Worm (Caenorhabditis elegans) whole organism, late embryonic: ENCODE results near the gene F58H7.5.

Experiments used
- C08G9.2 ChIP-seq: sonication (generic microtip); optimal IDR thresholded peaks from 2 replicates; lab custom pipeline; 2016; ENCODE audit warnings: mild to moderate bottlenecking, missing genetic modification characterization, moderate library complexity, missing compliant biosample characterization
- ahr-1 ChIP-seq: sonication (generic microtip); optimal IDR thresholded peaks from 2 replicates; lab custom pipeline; 2016; ENCODE audit warnings: missing genetic modification characterization, missing compliant biosample characterization
- ama-1 ChIP-seq: fragments of 150-350 bp; optimal IDR thresholded peaks from 2 replicates; lab custom pipeline; 2014
- ceh-6 ChIP-seq: fragments of 200-800 bp; sonication (Bioruptor generic); optimal IDR thresholded peaks from 2 replicates; lab custom pipeline; 2018; ENCODE audit warnings: mild to moderate bottlenecking, missing genetic modification characterization, missing compliant biosample characterization
- che-1 ChIP-seq: sonication (generic microtip); optimal IDR thresholded peaks from 2 replicates; lab custom pipeline; 2016; ENCODE audit warnings: mild to moderate bottlenecking, missing genetic modification characterization, missing compliant biosample characterization
- dve-1 ChIP-seq: sonication (generic microtip); optimal IDR thresholded peaks from 2 replicates; lab custom pipeline; 2017; ENCODE audit warnings: antibody characterized with exemption, mild to moderate bottlenecking, missing genetic modification characterization, missing compliant biosample characterization
- elt-2 ChIP-seq: sonication (generic microtip); optimal IDR thresholded peaks from 2 replicates; lab custom pipeline; 2016; ENCODE audit warnings: missing genetic modification reagents, missing genetic modification characterization, missing compliant biosample characterization
- fkh-10 ChIP-seq: fragments of 150-350 bp; optimal IDR thresholded peaks from 2 replicates; lab custom pipeline; 2014; ENCODE audit warnings: missing biosample characterization, missing genetic modification reagents, missing genetic modification characterization
- nfya-1 ChIP-seq: sonication (generic microtip); optimal IDR thresholded peaks from 2 replicates; lab custom pipeline; 2017; ENCODE audit warnings: missing genetic modification characterization, mild to moderate bottlenecking, missing compliant biosample characterization, antibody characterized with exemption, moderate library complexity
- nhr-232 ChIP-seq: sonication (generic microtip); optimal IDR thresholded peaks from 2 replicates; lab custom pipeline; 2016; ENCODE audit warnings: missing genetic modification characterization, missing compliant biosample characterization
- tbx-2 ChIP-seq: sonication (generic microtip); optimal IDR thresholded peaks from 2 replicates; lab custom pipeline; 2016; ENCODE audit warnings: missing genetic modification characterization, missing compliant biosample characterization
- tbx-7 ChIP-seq: sonication (generic microtip); optimal IDR thresholded peaks from 2 replicates; lab custom pipeline; 2016; ENCODE audit warnings: missing genotype, missing genetic modification characterization, missing compliant biosample characterization

- TF ChIP-seq C08G9.2 (tag; lab: Kevin White, UChicago) (no peak), dve-1 (tag; lab: Kevin White, UChicago) (no peak), tbx-7 (tag; lab: Kevin White, UChicago) (no peak), tbx-2 (tag; lab: Kevin White, UChicago) (no peak), nfya-1 (tag; lab: Kevin White, UChicago) (no peak), ceh-6 (GFP tag; lab: Kevin White, UChicago) (no peak), ama-1 (no peak), fkh-10 (no peak), che-1 (tag; lab: Kevin White, UChicago) (no peak), elt-2 (no peak), ahr-1 (tag; lab: Kevin White, UChicago) (no peak), nhr-232 (tag; lab: Kevin White, UChicago) (no peak)
These were observed 4.6 kb downstream of the F58H7.5 start, which contains the start of gene lgc-30 for ce11 chrIV:924323-924932.
